Worm (Caenorhabditis elegans) whole organism, L4/young adult: ENCODE results near the gene lron-2.

Source experiments
- W03F9.2 ChIP-seq: fragments of 150-350 bp; optimal IDR thresholded peaks from 2 replicates; lab custom pipeline; 2014; ENCODE audit warnings: missing biosample characterization, missing genetic modification characterization
- him-1 ChIP-seq: sonication (generic microtip); optimal IDR thresholded peaks from 2 replicates; lab custom pipeline; 2016; ENCODE audit warnings: missing genotype, missing genetic modification reagents, missing genetic modification characterization, missing compliant biosample characterization

DNA sequence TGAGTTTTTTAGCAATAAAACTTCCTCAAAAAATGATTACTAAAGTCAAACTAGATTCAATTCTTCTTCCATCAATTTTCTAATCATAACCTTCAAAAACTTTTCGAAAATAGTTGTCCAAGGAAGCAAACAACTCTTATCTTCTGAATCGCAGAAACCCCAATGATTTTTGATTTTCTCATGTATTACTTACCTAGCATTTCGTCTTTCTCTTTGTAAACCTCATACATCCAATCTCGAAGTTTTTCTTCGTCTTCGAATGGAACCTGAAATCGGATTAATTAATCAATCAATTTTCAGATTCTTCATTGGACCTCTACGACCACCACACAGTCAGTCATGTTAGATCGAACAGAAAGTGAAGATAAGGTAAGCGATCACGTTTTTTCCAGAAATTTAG is 41.3 kb upstream of the lron-2 start, which contains the start of gene K07B1.4:
- TF ChIP-seq him-1 (tag; lab: Kevin White, UChicago) (no peak), W03F9.2 (no peak)
